Worm (Caenorhabditis elegans) whole organism, L4 larva: ENCODE data around the gene F40F8.5.

Source experiments
- ZK546.5 ChIP-seq, 2 experiments: sonication (generic microtip); optimal IDR thresholded peaks; 2 replicates each; lab custom pipeline; 2017; ENCODE audit warnings: missing biosample characterization in 2 of 2, missing genetic modification characterization in 2 of 2
- fkh-10 ChIP-seq: fragments of 150-350 bp; optimal IDR thresholded peaks from 2 replicates; lab custom pipeline; 2014; ENCODE audit warnings: missing biosample characterization, missing genetic modification reagents, missing genetic modification characterization
- fos-1 ChIP-seq: fragments of 150-350 bp; optimal IDR thresholded peaks from 2 replicates; lab custom pipeline; 2014; ENCODE audit warnings: missing biosample characterization, missing genetic modification characterization
- lir-3 ChIP-seq: sonication (generic microtip); optimal IDR thresholded peaks from 2 replicates; lab custom pipeline; 2016; ENCODE audit warnings: mild to moderate bottlenecking, missing genetic modification characterization, missing compliant biosample characterization
- lsy-2 ChIP-seq, 2 experiments: fragments of 150-350 bp in 1 of 2; sonication (generic microtip) in 1 of 2; optimal IDR thresholded peaks; 2 replicates each; lab custom pipeline; 2014 to 2017; ENCODE audit warnings: missing biosample characterization in 2 of 2, missing genetic modification characterization in 2 of 2
- mxl-2 ChIP-seq: fragments of 200-800 bp; sonication (Bioruptor generic); conservative IDR thresholded peaks from 2 replicates; pipeline ENCODE4 v1.3.6; 2022; ENCODE audit warnings: missing genetic modification reagents, missing genetic modification characterization, missing compliant biosample characterization
- nhr-11 ChIP-seq: fragments of 150-350 bp; optimal IDR thresholded peaks from 2 replicates; lab custom pipeline; 2014; ENCODE audit warnings: missing biosample characterization, missing genetic modification characterization
- nhr-111 ChIP-seq: fragments of 200-800 bp; sonication (Bioruptor generic); optimal IDR thresholded peaks from 2 replicates; lab custom pipeline; 2018; ENCODE audit warnings: mild to moderate bottlenecking, missing genetic modification characterization, missing compliant biosample characterization
- nhr-237 ChIP-seq: sonication (generic microtip); optimal IDR thresholded peaks from 2 replicates; lab custom pipeline; 2017; ENCODE audit warnings: missing biosample characterization, missing genetic modification characterization
- nhr-28 ChIP-seq: fragments of 150-350 bp; optimal IDR thresholded peaks from 2 replicates; lab custom pipeline; 2014; ENCODE audit warnings: missing biosample characterization, missing genetic modification characterization
- pha-4 ChIP-seq, 2 experiments: fragments of 150-350 bp in 1 of 2; fragments of 200-800 bp in 1 of 2; sonication (Bioruptor generic) in 1 of 2; IDR thresholded peaks in 1 of 2; optimal IDR thresholded peaks in 1 of 2; 2 replicates each; pipeline versions ENCODE4 v1.3.6 to Lab custom; 2014 to 2022; ENCODE audit warnings: missing genetic modification characterization in 2 of 2, missing genetic modification reagents in 2 of 2, missing biosample characterization in 1 of 2, missing compliant biosample characterization in 1 of 2
- pqm-1 ChIP-seq: sonication (generic microtip); optimal IDR thresholded peaks from 2 replicates; lab custom pipeline; 2017; ENCODE audit warnings: missing biosample characterization, missing genetic modification characterization
- spr-1 ChIP-seq: sonication (generic microtip); optimal IDR thresholded peaks from 2 replicates; lab custom pipeline; 2016; ENCODE audit warnings: mild to moderate bottlenecking, missing genetic modification characterization, missing compliant biosample characterization
- zag-1 ChIP-seq: fragments of 150-350 bp; optimal IDR thresholded peaks from 2 replicates; lab custom pipeline; 2014; ENCODE audit warnings: missing biosample characterization, missing genetic modification characterization

- TF ChIP-seq nhr-111 (GFP tag; lab: Kevin White, UChicago) (no peak), nhr-237 (tag; lab: Kevin White, UChicago) (no peak), fkh-10 (GFP tag; lab: Kevin White, UChicago) (no peak), lir-3 (no peak), nhr-11 (no peak), pqm-1 (tag; lab: Kevin White, UChicago) (no peak), spr-1 (no peak), lsy-2 (tag; optimal IDR thresholded peaks at IDR 0.05; lab: Kevin White, UChicago) (no peak), fos-1 (no peak), ZK546.5 (tag; optimal IDR thresholded peaks at IDR 0.05; lab: Kevin White, UChicago) (no peak), mxl-2 (no peak), pha-4 (GFP tag; IDR thresholded peaks at IDR 0.05; lab: Robert Waterston, UW) (no peak), pha-4 (tag; optimal IDR thresholded peaks at IDR 0.05; lab: Kevin White, UChicago) (no peak), zag-1 (tag; lab: Kevin White, UChicago) (no peak), nhr-28 (tag; lab: Kevin White, UChicago) (no peak)
These were observed at the start of gene F40F8.5 for ce11 chrII:11134828-11135227.
